Fruit fly (Drosophila melanogaster) whole organism, wandering third instar larva: ENCODE data around the gene Lectin-galC1.

Experiments
- Abd-B ChIP-seq: fragments of >200 bp; optimal IDR thresholded peaks from 2 replicates; lab custom pipeline; 2017; ENCODE audit warnings: missing biosample characterization, missing genetic modification characterization
- CG32264 ChIP-seq: fragments of 200-800 bp; sonication (Bioruptor generic); optimal IDR thresholded peaks from 2 replicates; lab custom pipeline; 2016; ENCODE audit warnings: missing biosample characterization, missing genetic modification characterization
- CG9705 ChIP-seq: fragments of 200-800 bp; sonication (Bioruptor generic); optimal IDR thresholded peaks from 2 replicates; lab custom pipeline; 2018; ENCODE audit warnings: missing biosample characterization, mild to moderate bottlenecking, missing genetic modification characterization
- CrebA ChIP-seq: fragments of 200-800 bp; sonication (Bioruptor generic); optimal IDR thresholded peaks from 2 replicates; lab custom pipeline; 2016; ENCODE audit warnings: missing biosample characterization, mild to moderate bottlenecking, missing genetic modification characterization, borderline replicate concordance
- Dfd ChIP-seq: fragments of >200 bp; optimal IDR thresholded peaks from 2 replicates; lab custom pipeline; 2017; ENCODE audit warnings: missing biosample characterization, missing genetic modification characterization
- Dif ChIP-seq: fragments of 200-275, 200-300 bp; sonication (Bioruptor generic); optimal IDR thresholded peaks from 2 replicates; lab custom pipeline; 2018; ENCODE audit warnings: missing biosample characterization, missing genetic modification characterization; ENCODE audit not compliant: partially characterized antibody
- GATAd ChIP-seq: sonication (Bioruptor generic); optimal IDR thresholded peaks from 2 replicates; lab custom pipeline; 2016; ENCODE audit warnings: missing biosample characterization, missing genetic modification characterization
- HLH106 ChIP-seq: fragments of 200-800 bp; optimal IDR thresholded peaks from 3 replicates; lab custom pipeline; 2019; ENCODE audit warnings: missing biosample characterization, mild to moderate bottlenecking, missing genetic modification characterization, moderate library complexity
- Hnf4 ChIP-seq: fragments of 200-800 bp; sonication (Bioruptor generic); optimal IDR thresholded peaks from 2 replicates; lab custom pipeline; 2016; ENCODE audit warnings: missing biosample characterization, mild to moderate bottlenecking, missing genetic modification characterization
- Jra ChIP-seq: sonication (Bioruptor generic); optimal IDR thresholded peaks from 2 replicates; lab custom pipeline; 2016; ENCODE audit warnings: missing biosample characterization, missing genetic modification characterization
- Mio ChIP-seq: sonication (Bioruptor generic); optimal IDR thresholded peaks from 2 replicates; lab custom pipeline; 2016; ENCODE audit warnings: missing biosample characterization, missing genetic modification characterization
- Myc ChIP-seq: fragments of >200 bp; optimal IDR thresholded peaks from 2 replicates; lab custom pipeline; 2017
- N ChIP-seq: fragments of >200 bp; optimal IDR thresholded peaks from 2 replicates; lab custom pipeline; 2018; ENCODE audit warnings: missing biosample characterization, missing external identifiers, missing genetic modification characterization
- OdsH ChIP-seq: fragments of 200-800 bp; sonication (Bioruptor generic); optimal IDR thresholded peaks from 2 replicates; lab custom pipeline; 2016; ENCODE audit warnings: missing biosample characterization, mild to moderate bottlenecking, missing genetic modification characterization
- Rel ChIP-seq, 2 experiments: fragments of 200-800 bp; sonication (Bioruptor generic) in 1 of 2; optimal IDR thresholded peaks; 2 replicates in 1 of 2; 3 replicates in 1 of 2; lab custom pipeline; 2016 to 2019; ENCODE audit warnings: mild to moderate bottlenecking in 2 of 2, missing biosample characterization in 2 of 2, missing genetic modification characterization in 2 of 2, moderate library complexity in 1 of 2
- Vsx2 ChIP-seq: fragments of 200-300, 225-300 bp; sonication (Bioruptor generic); optimal IDR thresholded peaks from 2 replicates; lab custom pipeline; 2018; ENCODE audit warnings: missing biosample characterization, missing genetic modification characterization; ENCODE audit not compliant: partially characterized antibody
- br ChIP-seq: fragments of 200-800 bp; sonication (Bioruptor generic); optimal IDR thresholded peaks from 2 replicates; lab custom pipeline; 2016; ENCODE audit warnings: missing biosample characterization, missing genetic modification characterization
- brk ChIP-seq: fragments of 200-800 bp; sonication (Bioruptor generic); optimal IDR thresholded peaks from 2 replicates; lab custom pipeline; 2016; ENCODE audit warnings: missing biosample characterization, mild to moderate bottlenecking, missing genetic modification characterization
- dl ChIP-seq, 2 experiments: fragments of 175-275, 200-275 bp in 1 of 2; fragments of 200-275 bp in 1 of 2; sonication (Bioruptor generic); optimal IDR thresholded peaks; lab custom pipeline; 2018; ENCODE audit warnings: mild to moderate bottlenecking in 2 of 2, missing biosample characterization in 2 of 2, missing genetic modification characterization in 2 of 2, moderate library complexity in 2 of 2; ENCODE audit not compliant: partially characterized antibody in 2 of 2, insufficient read depth in 1 of 2
- dmrt93B ChIP-seq: fragments of 200-800 bp; sonication (Bioruptor generic); optimal IDR thresholded peaks from 2 replicates; lab custom pipeline; 2018; ENCODE audit warnings: missing biosample characterization, mild to moderate bottlenecking, missing genetic modification characterization
- dsf ChIP-seq: sonication (Bioruptor generic); optimal IDR thresholded peaks from 2 replicates; lab custom pipeline; 2016; ENCODE audit warnings: missing biosample characterization, missing genetic modification characterization, borderline replicate concordance
- ey ChIP-seq: fragments of 200-800 bp; sonication (Bioruptor generic); optimal IDR thresholded peaks from 2 replicates; lab custom pipeline; 2016; ENCODE audit warnings: missing biosample characterization, missing genetic modification characterization
- foxo ChIP-seq, 2 experiments: fragments of 200-800 bp; sonication (Bioruptor generic); optimal IDR thresholded peaks; 2 replicates in 1 of 2; 3 replicates in 1 of 2; lab custom pipeline; 2016 to 2017; ENCODE audit warnings: missing biosample characterization in 2 of 2, missing genetic modification characterization in 2 of 2
- h ChIP-seq: fragments of 200-800 bp; sonication (Bioruptor generic); optimal IDR thresholded peaks from 3 replicates; lab custom pipeline; 2016; ENCODE audit warnings: missing biosample characterization, mild to moderate bottlenecking, missing genetic modification characterization
- jim ChIP-seq: fragments of 175-275, 200-325 bp; sonication (Bioruptor generic); optimal IDR thresholded peaks from 2 replicates; lab custom pipeline; 2016; ENCODE audit warnings: missing biosample characterization, mild to moderate bottlenecking, missing genetic modification characterization
- lola ChIP-seq: fragments of >200 bp; optimal IDR thresholded peaks from 2 replicates; lab custom pipeline; 2017; ENCODE audit warnings: missing biosample characterization, missing genetic modification characterization
- pan ChIP-seq: fragments of >200 bp; optimal IDR thresholded peaks from 2 replicates; lab custom pipeline; 2017
- psq ChIP-seq: fragments of 200-800 bp; sonication (Bioruptor generic); optimal IDR thresholded peaks from 3 replicates; lab custom pipeline; 2017; ENCODE audit warnings: missing biosample characterization, mild to moderate bottlenecking, missing genetic modification characterization, moderate library complexity
- rgr ChIP-seq: fragments of 200-800 bp; sonication (Bioruptor generic); optimal IDR thresholded peaks from 3 replicates; lab custom pipeline; 2016; ENCODE audit warnings: missing biosample characterization, mild to moderate bottlenecking, missing genetic modification characterization
- sage ChIP-seq: fragments of 200-800 bp; sonication (Bioruptor generic); optimal IDR thresholded peaks from 2 replicates; lab custom pipeline; 2016; ENCODE audit warnings: missing biosample characterization, mild to moderate bottlenecking, missing genetic modification characterization
- sv ChIP-seq: fragments of 200-800 bp; sonication (Bioruptor generic); optimal IDR thresholded peaks from 3 replicates; lab custom pipeline; 2016; ENCODE audit warnings: missing biosample characterization, missing genetic modification characterization
- tai ChIP-seq: sonication (Bioruptor generic); optimal IDR thresholded peaks from 2 replicates; lab custom pipeline; 2016; ENCODE audit warnings: missing biosample characterization, missing genetic modification characterization
- woc ChIP-seq: sonication (Bioruptor generic); optimal IDR thresholded peaks from 2 replicates; lab custom pipeline; 2016; ENCODE audit warnings: missing biosample characterization, mild to moderate bottlenecking, missing genetic modification characterization

Lectin-galC1 gene

dm6 chr2L:19455209-19455608 is 38.0 kb downstream of the Lectin-galC1 start:
- TF ChIP-seq psq (GFP tag; lab: Kevin White, UChicago) (no peak), Mio (no peak), h (GFP tag; lab: Kevin White, UChicago) (no peak), dsf (GFP tag; lab: Kevin White, UChicago) (no peak), br (GFP tag; lab: Kevin White, UChicago) (no peak), Rel (GFP tag; optimal IDR thresholded peaks at IDR 0.05; lab: Kevin White, UChicago) (no peak), Rel (tag; optimal IDR thresholded peaks at IDR 0.05; lab: Kevin White, UChicago) (no peak), CrebA (GFP tag; lab: Kevin White, UChicago) (no peak)

DNA sequence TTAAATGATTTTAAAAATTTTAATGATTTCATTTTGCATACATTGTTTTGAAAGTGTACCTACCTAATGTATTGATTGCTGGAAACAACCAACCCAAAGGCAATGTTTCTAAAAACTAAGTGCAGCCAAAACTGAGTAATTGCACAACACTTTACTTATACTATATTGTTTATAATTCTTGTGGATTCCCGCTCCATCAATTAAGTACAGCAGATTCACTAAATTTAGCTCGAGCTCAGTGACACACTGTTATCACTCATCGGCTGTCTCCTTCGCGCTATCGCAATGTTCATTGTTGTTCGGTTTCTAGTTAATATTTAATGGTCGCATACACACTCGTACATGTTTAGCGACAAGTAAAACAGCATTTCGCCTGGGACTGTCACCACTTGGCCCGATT is 38.5 kb downstream of the Lectin-galC1 start:
- TF ChIP-seq ey (GFP tag; lab: Kevin White, UChicago): no peak
- TF ChIP-seq CG9705: no peak
- no peak for TF ChIP-seq HLH106 (tag; lab: Kevin White, UChicago)
- no peak for TF ChIP-seq Mio
- no peak for TF ChIP-seq CG32264 (GFP tag; lab: Kevin White, UChicago)
- TF ChIP-seq Rel (GFP tag; optimal IDR thresholded peaks at IDR 0.05; lab: Kevin White, UChicago): no peak
- TF ChIP-seq Rel (tag; optimal IDR thresholded peaks at IDR 0.05; lab: Kevin White, UChicago): peak; percentile 93
- no peak for TF ChIP-seq foxo (GFP tag; optimal IDR thresholded peaks at IDR 0.05; lab: Kevin White, UChicago)

DNA sequence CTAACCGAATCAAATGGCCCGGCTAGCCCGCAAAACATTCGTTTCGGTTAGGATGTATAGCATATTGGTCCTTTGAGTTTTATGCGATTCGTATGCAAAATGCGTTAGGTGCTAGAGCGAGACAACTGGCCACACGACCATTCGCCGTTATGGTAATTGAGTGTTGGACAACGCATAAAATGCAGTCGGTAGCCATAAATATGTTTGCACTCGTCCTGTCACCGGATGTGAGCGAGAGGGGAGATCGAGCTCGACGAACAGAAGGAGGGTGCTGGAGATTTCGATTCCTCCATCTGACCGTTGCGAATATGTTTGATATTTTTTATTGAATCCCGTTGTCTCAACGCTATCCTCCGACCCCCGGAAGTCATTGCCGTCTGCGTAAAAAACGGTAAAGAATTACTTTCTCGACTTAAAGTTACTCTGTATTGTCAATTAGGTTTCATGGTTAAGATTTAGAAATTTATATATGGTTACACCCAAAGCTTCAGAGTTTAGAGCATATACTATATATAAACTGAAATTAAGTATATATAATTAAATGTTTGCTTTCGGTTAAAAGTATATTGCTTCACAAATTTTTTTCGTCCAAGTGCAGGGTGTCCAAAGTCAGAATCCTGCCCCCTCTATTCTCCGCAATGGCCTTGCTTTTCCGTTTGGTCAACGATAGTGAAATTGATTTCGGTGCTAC is 40.8 kb downstream of the Lectin-galC1 start:
- TF ChIP-seq br (GFP tag; lab: Kevin White, UChicago) (no peak), Abd-B (GFP tag; lab: Kevin White, UChicago) (no peak), dmrt93B (GFP tag; lab: Kevin White, UChicago) (no peak), Hnf4 (GFP tag; lab: Kevin White, UChicago) (no peak), Jra (no peak), GATAd (GFP tag; lab: Kevin White, UChicago) (no peak), N (GFP tag; lab: Kevin White, UChicago) (no peak), CG32264 (GFP tag; lab: Kevin White, UChicago) (no peak), rgr (GFP tag; lab: Kevin White, UChicago) (no peak), Myc (no peak), dsf (GFP tag; lab: Kevin White, UChicago) (no peak), foxo (GFP tag; optimal IDR thresholded peaks at IDR 0.05; lab: Kevin White, UChicago) (no peak), ey (GFP tag; lab: Kevin White, UChicago) (no peak), sv (GFP tag; lab: Kevin White, UChicago) (no peak), Rel (GFP tag; optimal IDR thresholded peaks at IDR 0.05; lab: Kevin White, UChicago) (no peak), Rel (tag; optimal IDR thresholded peaks at IDR 0.05; lab: Kevin White, UChicago) (no peak), Dif (GFP tag; lab: Kevin White, UChicago) (no peak), pan (lab: Kevin White, UChicago) (no peak), Mio (no peak), Vsx2 (no peak)

DNA sequence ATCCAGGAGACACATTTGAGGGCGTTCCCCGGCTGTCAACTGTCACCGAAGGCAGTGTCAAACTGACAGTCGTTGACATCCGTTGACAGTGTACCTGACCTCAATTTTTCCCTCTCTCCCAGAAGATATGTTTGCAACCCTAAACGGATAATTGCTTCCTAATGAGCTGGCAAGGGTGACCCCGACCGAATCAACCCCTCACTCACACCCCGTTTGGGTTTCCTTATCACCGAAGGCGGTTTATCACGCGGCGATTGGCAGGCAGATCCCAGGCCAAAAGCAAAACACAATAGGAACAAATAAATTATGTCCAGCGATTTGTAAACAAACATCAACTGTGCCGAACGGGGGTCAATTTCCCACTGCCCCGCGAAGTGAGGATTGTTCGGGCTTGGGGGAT is 42.2 kb downstream of the Lectin-galC1 start:
- TF ChIP-seq lola (GFP tag; lab: Kevin White, UChicago): no peak
- TF ChIP-seq, all 38 proteins: peak for 0

DNA sequence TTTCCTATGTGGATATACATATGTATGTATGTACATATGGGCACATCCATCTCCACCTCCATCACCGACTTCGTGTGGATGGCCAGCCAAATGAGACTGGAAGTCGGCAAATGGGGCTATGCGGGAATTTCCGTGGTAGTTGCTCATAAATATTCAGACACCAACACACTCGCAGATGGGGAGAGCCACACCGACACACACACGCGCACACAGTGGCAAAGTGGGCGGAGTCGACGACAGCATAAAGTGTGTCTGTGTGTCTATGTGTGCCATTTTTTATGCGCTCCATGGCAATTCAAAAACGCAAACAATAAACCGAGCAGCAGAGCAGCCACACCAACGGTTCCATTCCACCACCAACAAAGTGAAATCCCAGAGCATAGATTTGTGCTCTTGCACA is 45.7 kb downstream of the Lectin-galC1 start:
- no peak for TF ChIP-seq GATAd (GFP tag; lab: Kevin White, UChicago)

DNA sequence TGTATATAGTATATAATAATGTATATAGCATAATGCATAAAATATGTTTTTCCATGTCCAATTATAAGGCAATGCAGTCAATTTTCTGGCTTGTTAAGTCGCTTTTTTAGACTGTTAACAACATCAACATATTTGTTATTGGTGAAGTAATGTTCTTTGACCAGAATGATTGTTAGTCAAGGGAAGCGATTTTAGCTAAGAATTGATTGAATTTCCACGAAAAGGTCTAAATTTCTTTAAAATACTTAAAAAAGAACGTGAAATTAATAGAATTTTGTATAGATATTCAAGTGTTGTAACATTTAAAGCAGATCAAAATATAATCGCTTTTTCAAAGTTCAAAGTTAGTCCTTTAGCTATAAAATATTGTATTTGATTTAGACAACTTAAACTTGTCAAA is 46.2 kb downstream of the Lectin-galC1 start:
- no peak for TF ChIP-seq HLH106 (tag; lab: Kevin White, UChicago)
- no peak for TF ChIP-seq sage (GFP tag; lab: Kevin White, UChicago)
- TF ChIP-seq GATAd (GFP tag; lab: Kevin White, UChicago): no peak
- no peak for TF ChIP-seq dl (GFP tag; optimal IDR thresholded peaks at IDR 0.05; lab: Kevin White, UChicago; ENCODE audit: insufficient read depth in 1 of 2, partially characterized antibody in 2 of 2)
- TF ChIP-seq Jra: no peak
- TF ChIP-seq pan (lab: Kevin White, UChicago): no peak
- no peak for TF ChIP-seq Hnf4 (GFP tag; lab: Kevin White, UChicago)
- no peak for TF ChIP-seq Dfd (GFP tag; lab: Kevin White, UChicago)
- TF ChIP-seq tai (GFP tag; lab: Kevin White, UChicago): no peak
- no peak for TF ChIP-seq woc (GFP tag; lab: Kevin White, UChicago)
- TF ChIP-seq CG32264 (GFP tag; lab: Kevin White, UChicago): no peak
- no peak for TF ChIP-seq Myc
- TF ChIP-seq foxo (GFP tag; optimal IDR thresholded peaks at IDR 0.05; lab: Kevin White, UChicago): no peak
- TF ChIP-seq brk (GFP tag; lab: Kevin White, UChicago): no peak
- no peak for TF ChIP-seq jim (GFP tag; lab: Kevin White, UChicago)
- TF ChIP-seq Abd-B (GFP tag; lab: Kevin White, UChicago): no peak
- TF ChIP-seq N (GFP tag; lab: Kevin White, UChicago): no peak
- no peak for TF ChIP-seq OdsH (GFP tag; lab: Kevin White, UChicago)
- TF ChIP-seq Mio: no peak
